Worm (Caenorhabditis elegans): ENCODE measurements around the gene nhr-227.

DNA sequence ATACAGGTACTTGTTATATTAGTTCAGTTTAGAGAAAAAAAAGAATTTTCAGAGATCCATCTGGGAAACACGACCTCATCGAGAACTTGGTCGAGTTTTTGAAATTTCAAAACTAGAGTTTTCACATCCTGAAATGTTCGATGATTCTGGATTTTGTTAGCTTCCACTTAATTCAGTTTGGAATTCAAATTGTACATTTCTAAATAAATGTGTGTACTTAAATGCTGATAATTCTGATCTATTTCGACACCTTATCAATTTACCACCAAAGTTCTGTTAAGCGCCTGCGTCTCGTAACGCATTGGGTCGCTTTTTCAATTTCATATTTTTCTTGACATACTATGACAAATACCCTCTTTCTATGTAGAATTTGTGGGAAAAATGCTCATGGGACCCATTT, 9.3 kb downstream of the nhr-227 start, which contains the start of gene nhr-226:
- TF ChIP-seq nhr-28 (tag; optimal IDR thresholded peaks at IDR 0.05) (no peak), mep-1 (tag; optimal IDR thresholded peaks at IDR 0.05) (no peak), nhr-237 (tag; optimal IDR thresholded peaks at IDR 0.05) (no peak), unc-62 (GFP tag; optimal IDR thresholded peaks at IDR 0.05) (no peak), pha-4 (tag; optimal IDR thresholded peaks at IDR 0.05) (no peak), elt-3 (tag; optimal IDR thresholded peaks at IDR 0.05) (no peak), unc-39 (tag; optimal IDR thresholded peaks at IDR 0.05) (no peak), blmp-1 (tag; optimal IDR thresholded peaks at IDR 0.05) (no peak), nhr-12 (tag; optimal IDR thresholded peaks at IDR 0.05) (no peak), hlh-1 (tag; optimal IDR thresholded peaks at IDR 0.05) (no peak), cnd-1 (tag; optimal IDR thresholded peaks at IDR 0.05) (no peak), sptf-1 (tag; optimal IDR thresholded peaks at IDR 0.05) (no peak), lsy-2 (tag; optimal IDR thresholded peaks at IDR 0.05) (no peak), nhr-76 (tag; optimal IDR thresholded peaks at IDR 0.05) (no peak)
